Worm (Caenorhabditis elegans): ENCODE measurements around the gene T08G5.2.

The T08G5.2 gene

DNA sequence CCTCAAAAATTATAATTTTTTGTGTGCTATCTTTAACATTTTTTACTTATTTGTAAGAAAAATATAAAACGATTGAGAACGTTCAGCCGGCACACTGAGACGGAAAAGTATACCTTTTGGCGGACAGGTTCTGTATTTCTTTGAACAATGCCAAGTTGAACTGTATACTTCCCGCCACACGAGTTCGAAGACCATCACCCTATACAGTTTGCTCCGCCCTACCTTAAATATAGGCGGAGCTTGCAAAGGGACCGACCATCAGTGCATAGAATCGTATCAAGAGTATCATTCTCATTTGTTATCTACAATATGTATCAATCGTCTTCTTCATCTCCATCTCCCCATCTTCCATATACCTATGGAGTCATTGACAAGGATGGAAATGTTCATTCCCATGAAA, 41.3 kb downstream of the T08G5.2 start, which contains the start of gene end-1:
end-1 (plus strand) TSS at position 301 of the 400 bp plus-strand sequence.
- TF ChIP-seq hnd-1 (tag; optimal IDR thresholded peaks at IDR 0.05), result no peak

ce11 chrV:13981677-13982076, 44.4 kb downstream of the T08G5.2 start:
- TF ChIP-seq hnd-1 (tag; optimal IDR thresholded peaks at IDR 0.05) (no peak), hmg-4 (GFP tag; optimal IDR thresholded peaks at IDR 0.05) (no peak), B0310.2 (tag; optimal IDR thresholded peaks at IDR 0.05) (no peak), F13C5.2 (tag; optimal IDR thresholded peaks at IDR 0.05) (no peak), flt-1 (GFP tag; IDR thresholded peaks at IDR 0.05) (no peak), tra-4 (tag; optimal IDR thresholded peaks at IDR 0.05) (no peak), sea-1 (GFP tag; conservative IDR thresholded peaks at IDR 0.05) (no peak), pes-1 (GFP tag; IDR thresholded peaks at IDR 0.05) (no peak), scrt-1 (GFP tag; IDR thresholded peaks at IDR 0.05) (no peak), ceh-36 (tag; optimal IDR thresholded peaks at IDR 0.05) (no peak), tbx-37 (GFP tag; conservative IDR thresholded peaks at IDR 0.05) (no peak), ets-7 (tag; optimal IDR thresholded peaks at IDR 0.05) (no peak), aly-1 (tag; optimal IDR thresholded peaks at IDR 0.05) (no peak), tbx-11 (GFP tag; IDR thresholded peaks at IDR 0.05) (no peak), hmbx-1 (tag; optimal IDR thresholded peaks at IDR 0.05) (no peak), ceh-13 (GFP tag; optimal IDR thresholded peaks at IDR 0.05) (no peak), ama-1 (optimal IDR thresholded peaks at IDR 0.05) (no peak)

DNA sequence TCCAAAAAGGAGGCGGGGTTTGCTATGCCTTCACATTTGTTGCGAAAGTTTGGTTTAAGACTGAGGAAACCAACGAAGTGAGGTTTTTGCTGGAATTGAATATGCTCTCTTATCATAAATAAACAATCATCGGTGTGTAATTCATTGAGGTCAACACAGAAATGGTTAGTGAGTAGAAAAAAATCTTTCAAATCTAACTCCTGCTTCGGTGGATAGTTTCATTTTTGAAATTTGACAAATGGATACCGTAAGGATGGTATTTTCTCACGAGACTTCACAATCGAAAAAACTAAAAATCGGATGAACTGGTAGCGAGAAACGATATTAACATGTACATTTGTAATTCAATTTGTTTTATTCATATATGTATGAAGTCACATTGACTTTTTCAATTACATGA, 45.3 kb downstream of the T08G5.2 start, which contains the start of gene eol-1:
eol-1 (minus strand) TSS at position 101 of the 400 bp plus-strand sequence.
- no peak for TF ChIP-seq ceh-13 (GFP tag; optimal IDR thresholded peaks at IDR 0.05)
- no peak for TF ChIP-seq ama-1 (optimal IDR thresholded peaks at IDR 0.05)
- no peak for TF ChIP-seq F13C5.2 (tag; optimal IDR thresholded peaks at IDR 0.05)
- no peak for TF ChIP-seq hmbx-1 (tag; optimal IDR thresholded peaks at IDR 0.05)
- TF ChIP-seq ets-7 (tag; optimal IDR thresholded peaks at IDR 0.05), result no peak

Measured in whole organism, early embryonic.